Fruit fly (Drosophila melanogaster): ENCODE data around the gene CG17376.

- no peak for TF ChIP-seq h (optimal IDR thresholded peaks at IDR 0.05)
- TF ChIP-seq Myc (optimal IDR thresholded peaks at IDR 0.05), result no peak
Observed at dm6 chr2L:6843434-6843833, 42.7 kb upstream of the CG17376 start.

Measured in Kc167 (cell line).